Fruit fly (Drosophila melanogaster) S2 (cell line): ENCODE measurements around the gene CG8219.

Source experiments
- CG8478 ChIP-seq: fragments of >200 bp; optimal IDR thresholded peaks from 2 replicates; lab custom pipeline; 2018
- CTCF ChIP-seq, 2 experiments: fragments of >200 bp; optimal IDR thresholded peaks; 2 replicates each; lab custom pipeline; 2018

Gene CG8219

dm6 chr3L:6188995-6189927, 11.0 kb upstream of the CG8219 start, which contains the start of the genes D19A and CG7386:
D19A (minus strand) TSS chr3L:6189123.
CG7386 (plus strand) TSS chr3L:6189745.
- no peak for TF ChIP-seq CG8478 (lab: Kevin White, UChicago)
- no peak for TF ChIP-seq CTCF (optimal IDR thresholded peaks at IDR 0.05; lab: Kevin White, UChicago)

dm6 chr3L:6192822-6193555, 7.3 kb upstream of the CG8219 start, which contains the start of the genes Sf3b6 and Tnpo:
Sf3b6 (minus strand) TSS chr3L:6193179.
Tnpo (plus strand) TSS chr3L:6193480.
- TF ChIP-seq CTCF (optimal IDR thresholded peaks at IDR 0.05; lab: Kevin White, UChicago) (peak in 1 of 2 experiments; percentile 4), CG8478 (lab: Kevin White, UChicago) (no peak)

- TF ChIP-seq CTCF (optimal IDR thresholded peaks at IDR 0.05; lab: Kevin White, UChicago), result no peak
Observed at dm6 chr3L:6193556-6194114, 6.6 kb upstream of the CG8219 start.

- no peak for TF ChIP-seq CG8478 (lab: Kevin White, UChicago)
- no peak for TF ChIP-seq CTCF (optimal IDR thresholded peaks at IDR 0.05; lab: Kevin White, UChicago)
Observed at dm6 chr3L:6215976-6216786, 15.9 kb downstream of the CG8219 start.

dm6 chr3L:6216787-6217078, 16.5 kb downstream of the CG8219 start:
- no peak for TF ChIP-seq CTCF (optimal IDR thresholded peaks at IDR 0.05; lab: Kevin White, UChicago)
- no peak for TF ChIP-seq CG8478 (lab: Kevin White, UChicago)

- TF ChIP-seq CTCF (optimal IDR thresholded peaks at IDR 0.05; lab: Kevin White, UChicago) (no peak), CG8478 (lab: Kevin White, UChicago) (no peak)
Observed at dm6 chr3L:6217212-6217611, 16.9 kb downstream of the CG8219 start.

- TF ChIP-seq CTCF (optimal IDR thresholded peaks at IDR 0.05; lab: Kevin White, UChicago) (peak in 1 of 2 experiments; percentile 11), CG8478 (lab: Kevin White, UChicago) (no peak)
Observed at dm6 chr3L:6217806-6218205, 17.5 kb downstream of the CG8219 start, which contains the start of gene LanA. LanA (minus strand) TSS chr3L:6218022.

- no peak for TF ChIP-seq CTCF (optimal IDR thresholded peaks at IDR 0.05; lab: Kevin White, UChicago)
- no peak for TF ChIP-seq CG8478 (lab: Kevin White, UChicago)
Observed at dm6 chr3L:6218517-6219155, 18.4 kb downstream of the CG8219 start.

dm6 chr3L:6220187-6220586, 19.9 kb downstream of the CG8219 start, which contains the start of gene CG33946:
CG33946 (plus strand) TSS chr3L:6220578.
- TF ChIP-seq CTCF (optimal IDR thresholded peaks at IDR 0.05; lab: Kevin White, UChicago), result no peak
- TF ChIP-seq CG8478 (lab: Kevin White, UChicago), result no peak

- TF ChIP-seq CTCF (optimal IDR thresholded peaks at IDR 0.05; lab: Kevin White, UChicago) (no peak), CG8478 (lab: Kevin White, UChicago) (no peak)
Observed at dm6 chr3L:6232261-6232660, 32.0 kb downstream of the CG8219 start, which contains the start of gene CG13299. CG13299 (minus strand) TSS chr3L:6232361.

dm6 chr3L:6233281-6233680, 33.0 kb downstream of the CG8219 start, which contains the start of gene BG642312:
BG642312 (minus strand) TSS chr3L:6233381.
- TF ChIP-seq CG8478 (lab: Kevin White, UChicago), result no peak
- no peak for TF ChIP-seq CTCF (optimal IDR thresholded peaks at IDR 0.05; lab: Kevin White, UChicago)

- TF ChIP-seq CTCF (optimal IDR thresholded peaks at IDR 0.05; lab: Kevin White, UChicago) (no peak), CG8478 (lab: Kevin White, UChicago) (no peak)
Observed at dm6 chr3L:6234035-6234434, 33.8 kb downstream of the CG8219 start, which contains the start of gene CG42714. CG42714 (minus strand) TSS chr3L:6234056.

dm6 chr3L:6239968-6240367, 39.7 kb downstream of the CG8219 start, which contains the start of gene CG10226:
CG10226 (minus strand) TSS chr3L:6240068.
- TF ChIP-seq CTCF (optimal IDR thresholded peaks at IDR 0.05; lab: Kevin White, UChicago) (no peak), CG8478 (lab: Kevin White, UChicago) (no peak)
